Fruit fly (Drosophila melanogaster) whole organism, embryonic: ENCODE data around the gene CG31525.

Experiments
- Aef1 ChIP-seq: fragments of 200-800 bp; sonication (Bioruptor generic); IDR thresholded peaks from 3 replicates; pipeline ENCODE4 v1.3.6; 2022; ENCODE audit warnings: missing biosample characterization, missing genetic modification characterization
- CG16813 ChIP-seq: fragments of 200-800 bp; sonication (Bioruptor generic); IDR thresholded peaks from 3 replicates; pipeline ENCODE4 v1.3.6; 2022; ENCODE audit warnings: missing biosample characterization, missing genetic modification characterization; ENCODE audit not compliant: partially characterized antibody
- CG16815 ChIP-seq: fragments of 200-800 bp; sonication (Bioruptor generic); optimal IDR thresholded peaks from 3 replicates; lab custom pipeline; 2017; ENCODE audit warnings: missing biosample characterization, mild to moderate bottlenecking, missing genetic modification characterization
- CG17385 ChIP-seq: fragments of 200-800 bp; sonication (Bioruptor generic); optimal IDR thresholded peaks from 3 replicates; lab custom pipeline; 2018; ENCODE audit warnings: missing biosample characterization, mild to moderate bottlenecking, missing genetic modification characterization
- CG18599 ChIP-seq: fragments of 200-800 bp; sonication (Bioruptor generic); optimal IDR thresholded peaks from 3 replicates; lab custom pipeline; 2017; ENCODE audit warnings: missing biosample characterization, missing genetic modification characterization, mild to moderate bottlenecking, moderate library complexity, missing genetic modification reagents
- CG2120 ChIP-seq: fragments of 200-800 bp; sonication (Bioruptor generic); optimal IDR thresholded peaks from 3 replicates; lab custom pipeline; 2016; ENCODE audit warnings: missing biosample characterization, missing genetic modification characterization
- CG2202 ChIP-seq: fragments of 200-800 bp; sonication (Bioruptor generic); optimal IDR thresholded peaks from 2 replicates; lab custom pipeline; 2018; ENCODE audit warnings: missing biosample characterization, mild to moderate bottlenecking, missing genetic modification characterization
- CG2712 ChIP-seq: fragments of 200-800 bp; optimal IDR thresholded peaks from 3 replicates; lab custom pipeline; 2019; ENCODE audit warnings: missing biosample characterization, mild to moderate bottlenecking, missing genetic modification characterization, moderate library complexity
- CG3407 ChIP-seq: fragments of 200-800 bp; sonication (Bioruptor generic); optimal IDR thresholded peaks from 2 replicates; lab custom pipeline; 2018; ENCODE audit warnings: missing biosample characterization, mild to moderate bottlenecking, missing genetic modification characterization
- CG34422 ChIP-seq: fragments of 200-800 bp; sonication (Bioruptor generic); IDR thresholded peaks from 3 replicates; pipeline ENCODE4 v1.3.6; 2022; ENCODE audit warnings: missing biosample characterization, missing genetic modification characterization
- CG3847 ChIP-seq: fragments of 200-800 bp; sonication (Bioruptor generic); IDR thresholded peaks from 2 replicates; pipeline ENCODE4 v1.3.6; 2022; ENCODE audit warnings: missing biosample characterization, missing genetic modification characterization
- CG4424 ChIP-seq: fragments of 200-800 bp; sonication (Bioruptor generic); optimal IDR thresholded peaks from 3 replicates; lab custom pipeline; 2016; ENCODE audit warnings: missing biosample characterization, missing genetic modification characterization
- CG7372 ChIP-seq: fragments of 200-800 bp; sonication (Bioruptor generic); IDR thresholded peaks from 2 replicates; pipeline ENCODE4 v1.3.6; 2022; ENCODE audit warnings: missing biosample characterization, missing genetic modification characterization
- CG7556 ChIP-seq: fragments of 200-800 bp; sonication (Bioruptor generic); optimal IDR thresholded peaks from 2 replicates; lab custom pipeline; 2017; ENCODE audit warnings: missing biosample characterization, mild to moderate bottlenecking, missing genetic modification characterization
- CG8924 ChIP-seq: fragments of 200-800 bp; optimal IDR thresholded peaks from 3 replicates; lab custom pipeline; 2019; ENCODE audit warnings: missing biosample characterization, mild to moderate bottlenecking, missing genetic modification characterization, moderate library complexity
- CG9609 ChIP-seq: fragments of 200-800 bp; sonication (Bioruptor generic); optimal IDR thresholded peaks from 3 replicates; lab custom pipeline; 2016; ENCODE audit warnings: missing biosample characterization, missing genetic modification characterization
- Chrac-16 ChIP-seq: fragments of 200-800 bp; sonication (Bioruptor generic); optimal IDR thresholded peaks from 3 replicates; lab custom pipeline; 2016; ENCODE audit warnings: missing biosample characterization, missing genetic modification characterization
- Dbx ChIP-seq: fragments of 200-800 bp; sonication (Bioruptor generic); IDR thresholded peaks from 3 replicates; pipeline ENCODE4 v1.3.6; 2022; ENCODE audit warnings: missing biosample characterization, missing genetic modification characterization
- Deaf1 ChIP-seq: fragments of 200-800 bp; optimal IDR thresholded peaks from 3 replicates; lab custom pipeline; 2019; ENCODE audit warnings: missing biosample characterization, mild to moderate bottlenecking, missing genetic modification characterization, moderate library complexity
- Dip3 ChIP-seq: fragments of 200-800 bp; sonication (Bioruptor generic); optimal IDR thresholded peaks from 3 replicates; lab custom pipeline; 2016; ENCODE audit warnings: missing biosample characterization, missing genetic modification characterization
- ERR ChIP-seq: fragments of 200-800 bp; sonication (Bioruptor generic); optimal IDR thresholded peaks from 2 replicates; lab custom pipeline; 2016; ENCODE audit warnings: missing biosample characterization, missing genetic modification characterization
- HLH3B ChIP-seq: fragments of 200-800 bp; sonication (Bioruptor generic); IDR thresholded peaks from 2 replicates; pipeline ENCODE4 v1.3.6; 2022; ENCODE audit warnings: missing biosample characterization, missing genetic modification characterization
- MBD-R2 ChIP-seq: fragments of 200-800 bp; sonication (Bioruptor generic); IDR thresholded peaks from 2 replicates; pipeline ENCODE4 v1.3.6; 2022; ENCODE audit warnings: missing biosample characterization, missing genetic modification characterization
- NC2α ChIP-seq: fragments of 200-800 bp; sonication (Bioruptor generic); optimal IDR thresholded peaks from 2 replicates; lab custom pipeline; 2016; ENCODE audit warnings: missing biosample characterization, missing genetic modification characterization
- NFAT ChIP-seq: fragments of 200-800 bp; sonication (Bioruptor generic); IDR thresholded peaks from 2 replicates; pipeline ENCODE4 v1.3.6; 2022; ENCODE audit warnings: missing biosample characterization, missing genetic modification characterization
- Nf-YC ChIP-seq: fragments of 200-800 bp; optimal IDR thresholded peaks from 3 replicates; lab custom pipeline; 2019; ENCODE audit warnings: missing biosample characterization, mild to moderate bottlenecking, missing genetic modification characterization, moderate library complexity
- Stat92E ChIP-seq, 3 experiments: fragments of >200 bp in 2 of 3; fragments of 200-800 bp in 1 of 3; sonication (Bioruptor generic) in 1 of 3; optimal IDR thresholded peaks; 2 replicates each; lab custom pipeline; 2017 to 2019; ENCODE audit warnings: missing biosample characterization in 3 of 3, missing genetic modification characterization in 3 of 3, mild to moderate bottlenecking in 1 of 3, moderate library complexity in 1 of 3
- Taf1 ChIP-seq: fragments of 200-800 bp; sonication (Bioruptor generic); IDR thresholded peaks from 2 replicates; pipeline ENCODE4 v1.3.6; 2022; ENCODE audit warnings: missing biosample characterization, missing genetic modification characterization
- al ChIP-seq: fragments of 200-800 bp; sonication (Bioruptor generic); IDR thresholded peaks from 2 replicates; pipeline ENCODE4 v1.3.6; 2022; ENCODE audit warnings: missing biosample characterization, missing genetic modification characterization
- az2 ChIP-seq: fragments of 200-800 bp; sonication (Bioruptor generic); optimal IDR thresholded peaks from 3 replicates; lab custom pipeline; 2016; ENCODE audit warnings: missing biosample characterization, missing genetic modification characterization
- bbx ChIP-seq: fragments of 200-800 bp; sonication (Bioruptor generic); IDR thresholded peaks from 2 replicates; pipeline ENCODE4 v1.3.6; 2022; ENCODE audit warnings: missing biosample characterization, missing genetic modification characterization; ENCODE audit not compliant: partially characterized antibody
- crol ChIP-seq: fragments of 200-800 bp; sonication (Bioruptor generic); IDR thresholded peaks from 2 replicates; pipeline ENCODE4 v1.3.6; 2022; ENCODE audit warnings: missing biosample characterization, missing genetic modification characterization
- ems ChIP-seq: fragments of 200-800 bp; sonication (Bioruptor generic); optimal IDR thresholded peaks from 3 replicates; lab custom pipeline; 2016; ENCODE audit warnings: missing biosample characterization, missing genetic modification characterization
- en ChIP-seq: fragments of 200-800 bp; sonication (Bioruptor generic); optimal IDR thresholded peaks from 2 replicates; lab custom pipeline; 2016; ENCODE audit warnings: missing biosample characterization, missing genetic modification characterization
- eve ChIP-seq, 2 experiments: fragments of >200 bp; optimal IDR thresholded peaks; 2 replicates each; lab custom pipeline; 2017; ENCODE audit warnings: missing biosample characterization in 2 of 2, missing genetic modification characterization in 2 of 2
- ewg ChIP-seq: fragments of 200-800 bp; sonication (Bioruptor generic); optimal IDR thresholded peaks from 3 replicates; lab custom pipeline; 2017; ENCODE audit warnings: mild to moderate bottlenecking, missing biosample characterization, missing genetic modification reagents, missing genetic modification characterization
- gro ChIP-seq: fragments of 200-800 bp; sonication (Bioruptor generic); optimal IDR thresholded peaks from 2 replicates; lab custom pipeline; 2016; ENCODE audit warnings: missing biosample characterization, missing genetic modification characterization
- gt ChIP-seq: fragments of 200-800 bp; sonication (Bioruptor generic); IDR thresholded peaks from 2 replicates; pipeline ENCODE4 v1.3.6; 2022; ENCODE audit warnings: missing biosample characterization, missing genetic modification characterization
- jing ChIP-seq: fragments of 200-800 bp; sonication (Bioruptor generic); optimal IDR thresholded peaks from 2 replicates; lab custom pipeline; 2018; ENCODE audit warnings: missing biosample characterization, mild to moderate bottlenecking, missing genetic modification characterization
- knrl ChIP-seq: fragments of 200-800 bp; sonication (Bioruptor generic); IDR thresholded peaks from 3 replicates; pipeline ENCODE4 v1.3.6; 2022; ENCODE audit warnings: missing biosample characterization, missing genetic modification characterization; ENCODE audit not compliant: partially characterized antibody
- lbe ChIP-seq: fragments of 200-800 bp; sonication (Bioruptor generic); optimal IDR thresholded peaks from 2 replicates; lab custom pipeline; 2016; ENCODE audit warnings: missing biosample characterization, mild to moderate bottlenecking, missing genetic modification characterization
- pzg ChIP-seq: fragments of 200-800 bp; sonication (Bioruptor generic); optimal IDR thresholded peaks from 3 replicates; lab custom pipeline; 2018; ENCODE audit warnings: missing biosample characterization, mild to moderate bottlenecking, missing genetic modification characterization, moderate library complexity
- sima ChIP-seq: fragments of 200-800 bp; sonication (Bioruptor generic); optimal IDR thresholded peaks from 2 replicates; lab custom pipeline; 2016; ENCODE audit warnings: missing biosample characterization, missing genetic modification characterization
- slbo ChIP-seq: fragments of 200-800 bp; sonication (Bioruptor generic); IDR thresholded peaks from 2 replicates; pipeline ENCODE4 v1.3.6; 2022; ENCODE audit warnings: missing biosample characterization, missing genetic modification characterization
- slp2 ChIP-seq: fragments of 200-800 bp; sonication (Bioruptor generic); optimal IDR thresholded peaks from 2 replicates; lab custom pipeline; 2016; ENCODE audit warnings: missing biosample characterization, missing genetic modification characterization
- stwl ChIP-seq: fragments of 200-800 bp; sonication (Bioruptor generic); optimal IDR thresholded peaks from 3 replicates; lab custom pipeline; 2018; ENCODE audit warnings: missing biosample characterization, mild to moderate bottlenecking, missing genetic modification characterization, moderate library complexity
- sug ChIP-seq: fragments of 200-800 bp; optimal IDR thresholded peaks from 2 replicates; lab custom pipeline; 2019; ENCODE audit warnings: missing biosample characterization, mild to moderate bottlenecking, missing genetic modification characterization, moderate library complexity
- tll ChIP-seq, 2 experiments: fragments of 200-800 bp in 1 of 2; fragments of >200 bp in 1 of 2; sonication (Bioruptor generic) in 1 of 2; optimal IDR thresholded peaks; 2 replicates each; lab custom pipeline; 2017 to 2019; ENCODE audit warnings: missing biosample characterization in 2 of 2, missing genetic modification characterization in 2 of 2, mild to moderate bottlenecking in 1 of 2, moderate library complexity in 1 of 2
- trem ChIP-seq: fragments of 200-800 bp; optimal IDR thresholded peaks from 3 replicates; lab custom pipeline; 2019; ENCODE audit warnings: missing biosample characterization, mild to moderate bottlenecking, missing genetic modification characterization, moderate library complexity
- zen ChIP-seq: fragments of 200-800 bp; sonication (Bioruptor generic); optimal IDR thresholded peaks from 3 replicates; lab custom pipeline; 2018; ENCODE audit warnings: missing biosample characterization, mild to moderate bottlenecking, missing genetic modification characterization, moderate library complexity
- zfh1 ChIP-seq: fragments of 200-800 bp; sonication (Bioruptor generic); IDR thresholded peaks from 3 replicates; pipeline ENCODE4 v1.3.6; 2022; ENCODE audit warnings: missing biosample characterization, missing genetic modification characterization

The CG31525 gene

DNA sequence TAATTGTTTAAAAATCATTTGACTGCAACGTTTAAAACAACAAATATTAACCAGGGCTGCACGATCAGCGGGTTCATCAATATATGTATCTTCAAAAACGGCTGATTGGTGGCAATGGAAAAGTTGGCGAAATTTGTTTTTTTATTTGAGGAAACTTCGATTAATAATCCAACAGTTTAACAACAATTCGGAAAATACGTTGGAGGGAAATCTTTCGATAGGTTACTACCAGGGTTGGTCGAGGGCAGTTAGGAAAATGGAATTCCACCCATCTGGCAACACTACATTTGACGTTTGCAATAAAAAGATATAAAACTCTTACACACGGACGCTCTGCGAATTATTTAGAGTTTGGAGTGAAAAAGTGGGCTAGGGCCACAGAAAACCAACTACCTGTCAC lies 10.3 kb downstream of the CG31525 start, which contains the start of the genes Lipt2 and CG14650 (continued):
- no peak for TF ChIP-seq crol
- TF ChIP-seq bbx: 0 out of 2 replicates have a peak, but pooled peaks have one; percentile 13
- no peak for TF ChIP-seq gt (GFP tag; lab: Robert Waterston, UW)
- peak; percentile 46 for TF ChIP-seq en (GFP tag; lab: Kevin White, UChicago)
- peak; percentile 59 for TF ChIP-seq slp2 (GFP tag; lab: Kevin White, UChicago)
- no peak for TF ChIP-seq Taf1 (GFP tag; lab: Robert Waterston, UW)
- TF ChIP-seq CG16815 (GFP tag; lab: Kevin White, UChicago): no peak
- TF ChIP-seq trem: peak; percentile 89
- peak; percentile 47 for TF ChIP-seq az2 (GFP tag; lab: Kevin White, UChicago)
- peak; percentile 48 for TF ChIP-seq Nf-YC
- TF ChIP-seq CG18599 (GFP tag; lab: Kevin White, UChicago): no peak
- peak; percentile 70 for TF ChIP-seq CG9609 (GFP tag; lab: Kevin White, UChicago)
- TF ChIP-seq CG17385 (GFP tag; lab: Kevin White, UChicago): peak; percentile 6
- no peak for TF ChIP-seq CG7372 (GFP tag; lab: Robert Waterston, UW)
- TF ChIP-seq Chrac-16 (GFP tag; lab: Kevin White, UChicago): peak; percentile 70
- peak; percentile 37 for TF ChIP-seq CG2202 (tag; lab: Kevin White, UChicago)
- peak; percentile 54; the same call in 2 of the 3 replicates for TF ChIP-seq CG16813
- TF ChIP-seq CG8924: peak; percentile 74
- no peak for TF ChIP-seq al
- TF ChIP-seq zfh1 (GFP tag; lab: Robert Waterston, UW): no peak
- TF ChIP-seq sima: peak; percentile 14
- TF ChIP-seq Aef1 (GFP tag; lab: Robert Waterston, UW): peak; percentile 63
- peak; percentile 49; the same call in 1 of the 2 replicates for TF ChIP-seq NFAT (GFP tag; lab: Robert Waterston, UW)
- peak in 1 of 2 experiments; percentile 58 for TF ChIP-seq tll (GFP tag; optimal IDR thresholded peaks at IDR 0.05; lab: Kevin White, UChicago)
- TF ChIP-seq Dip3 (GFP tag; lab: Kevin White, UChicago): peak; percentile 46
- TF ChIP-seq MBD-R2 (GFP tag; lab: Robert Waterston, UW): peak; percentile 88
- TF ChIP-seq lbe (GFP tag; lab: Kevin White, UChicago): no peak
- no peak for TF ChIP-seq jing
- peak; percentile 72 for TF ChIP-seq slbo (GFP tag; lab: Robert Waterston, UW)
- peak; percentile 40 for TF ChIP-seq ERR
- peak; percentile 47 for TF ChIP-seq CG4424 (GFP tag; lab: Kevin White, UChicago)
- no peak for TF ChIP-seq HLH3B (GFP tag; lab: Robert Waterston, UW)
- peak; percentile 10 for TF ChIP-seq CG7556 (GFP tag; lab: Kevin White, UChicago)
- peak; percentile 65 for TF ChIP-seq stwl (tag; lab: Kevin White, UChicago)
- no peak for TF ChIP-seq Stat92E (GFP tag; optimal IDR thresholded peaks at IDR 0.05; lab: Kevin White, UChicago)
- peak; percentile 61 for TF ChIP-seq knrl (GFP tag; lab: Robert Waterston, UW)
- peak; percentile 45 for TF ChIP-seq zen (tag; lab: Kevin White, UChicago)
- TF ChIP-seq CG3847: peak; percentile 64
- TF ChIP-seq CG2712 (tag; lab: Kevin White, UChicago): peak; percentile 60
- peak; percentile 77 for TF ChIP-seq gro (GFP tag; lab: Kevin White, UChicago)
- TF ChIP-seq Deaf1: no peak
- TF ChIP-seq NC2α (GFP tag; lab: Kevin White, UChicago): peak; percentile 8
- TF ChIP-seq CG34422: 0 out of 3 replicates have a peak, but pooled peaks have one; percentile 28
- peak; percentile 38 for TF ChIP-seq ewg (GFP tag; lab: Kevin White, UChicago)
- TF ChIP-seq CG3407: no peak
- peak; percentile 60 for TF ChIP-seq sug (tag; lab: Kevin White, UChicago)
- TF ChIP-seq CG2120 (GFP tag; lab: Kevin White, UChicago): peak; percentile 77
- TF ChIP-seq eve (GFP tag; optimal IDR thresholded peaks at IDR 0.05; lab: Kevin White, UChicago): no peak
- peak; percentile 48 for TF ChIP-seq ems (GFP tag; lab: Kevin White, UChicago)
- TF ChIP-seq Dbx: 0 out of 3 replicates have a peak, but pooled peaks have one; percentile 19
- peak; percentile 81 for TF ChIP-seq pzg (GFP tag; lab: Kevin White, UChicago)
